Worm (Caenorhabditis elegans) whole organism, L4 larva: Measurements from ENCODE around the gene irld-22.

Experiments used
- F10B5.3 ChIP-seq: sonication (generic microtip); optimal IDR thresholded peaks from 2 replicates; lab custom pipeline; 2016; ENCODE audit warnings: mild to moderate bottlenecking, missing genetic modification characterization, missing compliant biosample characterization
- F49E8.2 ChIP-seq: sonication (generic microtip); optimal IDR thresholded peaks from 2 replicates; lab custom pipeline; 2016; ENCODE audit warnings: missing compliant biosample characterization, mild to moderate bottlenecking, missing genetic modification characterization, borderline replicate concordance
- aha-1 ChIP-seq: fragments of 150-350 bp; peaks from one replicate; lab custom pipeline; 2014; ENCODE audit warnings: missing biosample characterization, missing genetic modification characterization
- arid-1 ChIP-seq: fragments of 200-800 bp; sonication (Bioruptor generic); conservative IDR thresholded peaks from 2 replicates; pipeline ENCODE4 v1.3.6; 2022; ENCODE audit warnings: missing genetic modification reagents, missing genetic modification characterization, missing compliant biosample characterization
- ceh-28 ChIP-seq: fragments of 150-350 bp; optimal IDR thresholded peaks from 2 replicates; lab custom pipeline; 2014; ENCODE audit warnings: missing biosample characterization, missing genetic modification reagents, missing genetic modification characterization
- daf-12 ChIP-seq: fragments of 150-350 bp; optimal IDR thresholded peaks from 2 replicates; lab custom pipeline; 2014; ENCODE audit warnings: missing biosample characterization, missing genetic modification reagents, missing genetic modification characterization
- daf-16 ChIP-seq, 3 experiments: sonication (generic microtip); optimal IDR thresholded peaks; 2 replicates each; lab custom pipeline; 2016 to 2017; ENCODE audit warnings: missing genetic modification characterization in 3 of 3, missing genetic modification reagents in 3 of 3, mild to moderate bottlenecking in 2 of 3, missing compliant biosample characterization in 2 of 3, missing biosample characterization in 1 of 3, moderate library complexity in 1 of 3
- daf-19 ChIP-seq: fragments of 200-800 bp; sonication (Bioruptor generic); conservative IDR thresholded peaks from 2 replicates; pipeline ENCODE4 v1.3.6; 2022; ENCODE audit warnings: missing genetic modification characterization, missing compliant biosample characterization
- dmd-9 ChIP-seq: fragments of 200-800 bp; sonication (Bioruptor generic); IDR thresholded peaks from 2 replicates; pipeline ENCODE4 v1.3.6; 2022; ENCODE audit warnings: missing genetic modification reagents, missing genetic modification characterization, missing compliant biosample characterization
- duxl-1 ChIP-seq: sonication (generic microtip); optimal IDR thresholded peaks from 2 replicates; lab custom pipeline; 2016; ENCODE audit warnings: mild to moderate bottlenecking, missing genetic modification characterization, moderate library complexity, missing compliant biosample characterization; ENCODE audit not compliant: poor library complexity
- dve-1 ChIP-seq: sonication (generic microtip); optimal IDR thresholded peaks from 2 replicates; lab custom pipeline; 2017; ENCODE audit warnings: antibody characterized with exemption, mild to moderate bottlenecking, missing genetic modification characterization, missing compliant biosample characterization; ENCODE audit not compliant: insufficient read depth
- hlh-30 ChIP-seq: sonication (generic microtip); optimal IDR thresholded peaks from 2 replicates; lab custom pipeline; 2017; ENCODE audit warnings: antibody characterized with exemption, mild to moderate bottlenecking, missing genetic modification characterization, missing compliant biosample characterization; ENCODE audit not compliant: insufficient read depth
- lin-13 ChIP-seq: fragments of 150-350 bp; optimal IDR thresholded peaks from 2 replicates; lab custom pipeline; 2014; ENCODE audit warnings: missing biosample characterization, missing genetic modification reagents, missing genetic modification characterization
- lin-29 ChIP-seq: fragments of 200-800 bp; sonication (Bioruptor generic); IDR thresholded peaks from 2 replicates; pipeline ENCODE4 v1.3.6; 2022; ENCODE audit warnings: missing genetic modification reagents, missing genetic modification characterization, missing compliant biosample characterization
- lin-38 ChIP-seq: fragments of 200-800 bp; sonication (Bioruptor generic); IDR thresholded peaks from 2 replicates; pipeline ENCODE4 v1.3.6; 2022; ENCODE audit warnings: missing genetic modification reagents, missing genetic modification characterization, missing compliant biosample characterization
- mdl-1 ChIP-seq, 2 experiments: fragments of 150-350 bp in 1 of 2; sonication (generic microtip) in 1 of 2; optimal IDR thresholded peaks; 2 replicates each; lab custom pipeline; 2014 to 2017; ENCODE audit warnings: missing biosample characterization in 2 of 2, missing genetic modification characterization in 2 of 2
- mes-2 ChIP-seq: sonication (generic microtip); optimal IDR thresholded peaks from 2 replicates; lab custom pipeline; 2016; ENCODE audit warnings: missing genotype, mild to moderate bottlenecking, missing genetic modification characterization, missing compliant biosample characterization; ENCODE audit not compliant: poor library complexity, severe bottlenecking
- nhr-25 ChIP-seq: sonication (generic microtip); optimal IDR thresholded peaks from 2 replicates; lab custom pipeline; 2017; ENCODE audit warnings: missing genetic modification characterization, mild to moderate bottlenecking, missing compliant biosample characterization, antibody characterized with exemption, moderate library complexity, borderline replicate concordance; ENCODE audit not compliant: insufficient read depth
- nhr-28 ChIP-seq: fragments of 150-350 bp; optimal IDR thresholded peaks from 2 replicates; lab custom pipeline; 2014; ENCODE audit warnings: missing biosample characterization, missing genetic modification characterization
- nhr-41 ChIP-seq: fragments of 200-800 bp; sonication (Bioruptor generic); IDR thresholded peaks from 2 replicates; pipeline ENCODE4 v1.3.6; 2022; ENCODE audit warnings: missing genetic modification reagents, missing genetic modification characterization, missing compliant biosample characterization
- nhr-6 ChIP-seq: fragments of 150-350 bp; optimal IDR thresholded peaks from 2 replicates; lab custom pipeline; 2014; ENCODE audit warnings: missing biosample characterization, missing genetic modification characterization
- pha-4 ChIP-seq, 2 experiments: fragments of 150-350 bp in 1 of 2; fragments of 200-800 bp in 1 of 2; sonication (Bioruptor generic) in 1 of 2; IDR thresholded peaks in 1 of 2; optimal IDR thresholded peaks in 1 of 2; 2 replicates each; pipeline versions ENCODE4 v1.3.6 to Lab custom; 2014 to 2022; ENCODE audit warnings: missing genetic modification characterization in 2 of 2, missing genetic modification reagents in 2 of 2, missing biosample characterization in 1 of 2, missing compliant biosample characterization in 1 of 2
- php-3 ChIP-seq: fragments of 200-800 bp; sonication (Bioruptor generic); IDR thresholded peaks from 2 replicates; pipeline ENCODE4 v1.3.6; 2022; ENCODE audit warnings: missing genetic modification reagents, missing genetic modification characterization, missing compliant biosample characterization
- pqm-1 ChIP-seq: sonication (generic microtip); optimal IDR thresholded peaks from 2 replicates; lab custom pipeline; 2017; ENCODE audit warnings: missing biosample characterization, missing genetic modification characterization
- set-16 ChIP-seq: fragments of 200-800 bp; sonication (Bioruptor generic); IDR thresholded peaks from 2 replicates; pipeline ENCODE4 v1.3.6; 2022; ENCODE audit warnings: missing genetic modification reagents, missing genetic modification characterization, missing compliant biosample characterization
- skn-1 ChIP-seq: fragments of 150-350 bp; optimal IDR thresholded peaks from 2 replicates; lab custom pipeline; 2014; ENCODE audit warnings: missing biosample characterization, missing genetic modification characterization
- tra-1 ChIP-seq: fragments of 200-800 bp; sonication (Bioruptor generic); IDR thresholded peaks from 2 replicates; pipeline ENCODE4 v1.3.6; 2022; ENCODE audit warnings: missing genetic modification reagents, missing genetic modification characterization, missing compliant biosample characterization
- vab-7 ChIP-seq: fragments of 200-800 bp; sonication (Bioruptor generic); IDR thresholded peaks from 2 replicates; pipeline ENCODE4 v1.3.6; 2022; ENCODE audit warnings: missing genetic modification reagents, missing genetic modification characterization, missing compliant biosample characterization
- zfp-2 ChIP-seq: sonication (generic microtip); optimal IDR thresholded peaks from 2 replicates; lab custom pipeline; 2016; ENCODE audit warnings: mild to moderate bottlenecking, missing genetic modification characterization, missing compliant biosample characterization
- zfp-3 ChIP-seq: fragments of 200-800 bp; sonication (Bioruptor generic); conservative IDR thresholded peaks from 2 replicates; pipeline ENCODE4 v1.3.6; 2022; ENCODE audit warnings: missing genetic modification reagents, missing genetic modification characterization, missing compliant biosample characterization

irld-22 gene

DNA sequence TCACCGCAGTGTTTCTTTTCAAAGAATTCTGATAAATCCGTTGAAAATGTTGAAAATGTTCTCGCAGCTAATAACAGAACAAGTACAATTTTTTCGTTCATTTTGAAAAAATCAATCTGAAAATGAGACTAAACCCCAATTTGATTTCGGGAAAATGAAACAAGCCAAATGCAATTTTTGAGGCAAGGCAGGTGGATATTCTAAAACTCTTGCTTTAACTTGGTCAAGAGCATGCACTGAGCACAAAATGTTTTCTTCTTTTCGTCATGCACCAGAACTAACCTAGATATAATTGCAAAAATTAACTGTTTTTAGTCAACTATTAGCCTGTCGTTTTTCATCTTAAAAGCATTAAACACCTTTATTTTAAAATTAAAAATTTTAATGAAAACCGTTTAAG is at the start of gene irld-22:
irld-22 (minus strand) TSS at position 101 of the 400 bp plus-strand sequence.
- TF ChIP-seq mdl-1 (tag; optimal IDR thresholded peaks at IDR 0.05; lab: Kevin White, UChicago) (no peak), lin-29 (no peak), duxl-1 (tag; lab: Kevin White, UChicago) (no peak), dve-1 (tag; lab: Kevin White, UChicago) (no peak), nhr-25 (tag; lab: Kevin White, UChicago) (no peak), nhr-41 (GFP tag; lab: Robert Waterston, UW) (no peak), zfp-2 (no peak), ceh-28 (tag; lab: Kevin White, UChicago) (no peak)
- TF ChIP-seq, all 104 proteins: peak for 0

DNA sequence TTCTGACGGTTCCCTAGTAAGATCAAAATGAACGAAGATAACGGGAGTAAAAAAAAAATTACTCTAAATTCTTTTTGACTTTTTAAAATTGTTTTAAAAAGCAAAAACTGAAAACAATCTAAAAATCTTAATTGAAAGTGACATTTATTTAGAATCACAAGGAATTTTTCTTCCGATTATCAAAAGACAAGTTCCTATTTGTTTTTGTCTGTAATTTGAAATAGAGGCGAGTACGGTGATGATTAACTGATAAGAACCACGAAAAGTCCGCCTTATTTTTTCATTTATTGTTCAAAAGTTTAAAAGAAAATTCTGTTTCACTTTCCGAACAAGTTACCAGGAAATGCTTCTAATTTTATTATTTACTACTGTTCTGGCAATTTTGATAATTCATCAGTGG is 49.7 kb upstream of the irld-22 start, which contains the start of gene dach-1:
dach-1 (plus strand) TSS at position 301 of the 400 bp plus-strand sequence.
- TF ChIP-seq daf-16 (GFP tag; optimal IDR thresholded peaks at IDR 0.05; lab: Kevin White, UChicago) (no peak), daf-16 (tag; optimal IDR thresholded peaks at IDR 0.05; lab: Kevin White, UChicago) (peak; percentile 66), lin-38 (GFP tag; lab: Robert Waterston, UW) (no peak), daf-19 (no peak), aha-1 (tag; lab: Kevin White, UChicago) (peak; percentile 65)

DNA sequence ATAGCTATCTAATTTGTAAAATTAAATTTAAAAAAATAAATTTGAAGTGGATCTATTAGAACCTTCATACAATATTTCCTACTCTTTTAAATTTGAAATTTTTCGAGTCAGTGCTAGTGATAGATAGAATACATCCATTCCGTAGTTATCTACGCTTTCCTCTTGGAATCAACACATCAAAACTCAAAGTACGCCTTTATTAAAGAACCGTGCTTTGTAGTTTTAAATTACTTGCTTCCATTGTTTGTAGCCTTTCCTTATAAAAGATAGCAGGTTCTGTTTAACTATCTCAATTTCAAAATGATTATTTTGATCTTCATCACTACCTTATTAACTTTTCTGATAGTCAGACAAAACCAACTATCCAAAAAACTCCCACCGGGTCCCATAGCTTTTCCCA is 45.1 kb upstream of the irld-22 start, which contains the start of gene cyp-35B3:
cyp-35B3 (plus strand) TSS at position 301 of the 400 bp plus-strand sequence.
- no peak for TF ChIP-seq pqm-1 (tag; lab: Kevin White, UChicago)
- no peak for TF ChIP-seq daf-12
- no peak for TF ChIP-seq arid-1
- TF ChIP-seq zfp-3 = no peak
- TF ChIP-seq hlh-30 (tag; lab: Kevin White, UChicago) = no peak
- TF ChIP-seq F49E8.2 (tag; lab: Kevin White, UChicago) = no peak
- no peak for TF ChIP-seq php-3 (GFP tag; lab: Robert Waterston, UW)

DNA sequence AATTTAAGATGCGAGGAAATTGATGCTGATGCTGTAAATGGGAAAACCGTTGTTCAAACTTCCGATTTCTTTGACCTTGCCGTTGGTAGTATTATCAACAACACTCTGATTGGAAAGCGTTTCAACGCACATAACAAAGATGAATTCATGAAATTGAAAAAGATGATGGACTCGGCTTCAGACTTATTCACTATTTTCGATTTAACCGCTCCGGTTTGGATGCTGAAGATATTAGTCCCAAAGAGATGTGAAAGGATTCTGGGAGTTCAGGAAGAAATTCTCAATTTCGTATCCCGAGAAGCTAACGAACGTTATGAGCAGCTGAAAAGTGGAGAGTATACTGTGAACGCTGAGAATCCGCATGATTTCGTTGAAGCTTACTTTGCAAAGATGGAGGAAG is 43.4 kb upstream of the irld-22 start:
- TF ChIP-seq tra-1 (GFP tag; lab: Robert Waterston, UW) (no peak), set-16 (no peak), mes-2 (tag; lab: Kevin White, UChicago) (no peak), dmd-9 (no peak), aha-1 (tag; lab: Kevin White, UChicago) (peak; percentile 97), lin-13 (GFP tag; lab: Kevin White, UChicago) (no peak)

DNA sequence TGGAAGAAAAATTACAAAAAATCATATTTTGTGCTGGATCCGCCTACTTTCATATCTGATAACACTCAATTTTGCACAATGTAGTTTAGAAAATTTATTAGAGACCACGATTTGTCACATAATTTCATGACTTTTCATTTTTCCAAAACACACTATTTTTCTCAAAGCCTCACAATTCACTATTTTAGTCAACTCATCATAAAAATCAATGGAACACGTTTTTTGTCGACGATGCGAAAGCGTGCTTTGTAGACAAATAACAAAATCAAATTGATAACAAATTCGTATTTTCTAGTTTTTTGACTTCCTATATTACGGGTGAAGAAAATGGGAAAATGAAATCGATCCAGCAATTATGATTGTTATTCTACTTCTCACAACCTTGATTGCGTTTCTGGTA is 41.9 kb upstream of the irld-22 start, which contains the start of gene cyp-35B2:
cyp-35B2 (plus strand) TSS at position 301 of the 400 bp plus-strand sequence.
- TF ChIP-seq pha-4 (GFP tag; IDR thresholded peaks at IDR 0.05; lab: Robert Waterston, UW) = no peak
- no peak for TF ChIP-seq pha-4 (tag; optimal IDR thresholded peaks at IDR 0.05; lab: Kevin White, UChicago)
- TF ChIP-seq nhr-28 (tag; lab: Kevin White, UChicago) = peak; percentile 34
- TF ChIP-seq vab-7 (GFP tag; lab: Robert Waterston, UW) = no peak
- TF ChIP-seq arid-1 = no peak
- TF ChIP-seq nhr-6 (tag; lab: Kevin White, UChicago) = no peak
- no peak for TF ChIP-seq skn-1

DNA sequence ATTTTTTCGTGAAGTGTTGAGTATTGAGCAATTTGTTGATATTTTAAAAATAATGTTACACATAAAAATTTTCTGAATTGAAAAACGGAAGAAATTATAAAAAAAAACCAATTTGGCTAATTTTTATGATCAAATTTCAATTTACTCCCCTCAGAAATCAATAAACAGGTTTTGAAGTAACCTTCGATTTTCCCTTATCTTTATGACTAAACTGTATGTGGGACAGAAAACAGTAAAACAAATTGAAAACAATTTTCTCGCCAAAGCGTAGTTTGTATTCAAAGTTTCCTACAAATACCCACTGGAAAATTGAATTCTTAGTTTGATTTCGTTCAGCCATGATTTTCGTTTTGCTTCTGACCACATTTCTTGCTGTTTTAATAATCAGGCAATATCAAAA is 38.8 kb upstream of the irld-22 start, which contains the start of gene cyp-35B1:
cyp-35B1 (plus strand) TSS at position 244 of the 400 bp plus-strand sequence.
- TF ChIP-seq F10B5.3 (tag; lab: Kevin White, UChicago) = no peak
- TF ChIP-seq nhr-28 (tag; lab: Kevin White, UChicago) = peak; percentile 92
- no peak for TF ChIP-seq daf-16 (GFP tag; optimal IDR thresholded peaks at IDR 0.05; lab: Kevin White, UChicago)
- peak; percentile 68 for TF ChIP-seq daf-16 (tag; optimal IDR thresholded peaks at IDR 0.05; lab: Kevin White, UChicago)
- TF ChIP-seq, all 104 proteins: peak for 2
